Fruit fly (Drosophila melanogaster) whole organism, larva: ENCODE data around the gene CG46399.

Experiments used
- noc ChIP-seq: fragments of 200-800 bp; sonication (Bioruptor generic); optimal IDR thresholded peaks from 3 replicates; lab custom pipeline; 2019; ENCODE audit warnings: missing biosample characterization, mild to moderate bottlenecking, missing genetic modification characterization, moderate library complexity

Gene CG46399

DNA sequence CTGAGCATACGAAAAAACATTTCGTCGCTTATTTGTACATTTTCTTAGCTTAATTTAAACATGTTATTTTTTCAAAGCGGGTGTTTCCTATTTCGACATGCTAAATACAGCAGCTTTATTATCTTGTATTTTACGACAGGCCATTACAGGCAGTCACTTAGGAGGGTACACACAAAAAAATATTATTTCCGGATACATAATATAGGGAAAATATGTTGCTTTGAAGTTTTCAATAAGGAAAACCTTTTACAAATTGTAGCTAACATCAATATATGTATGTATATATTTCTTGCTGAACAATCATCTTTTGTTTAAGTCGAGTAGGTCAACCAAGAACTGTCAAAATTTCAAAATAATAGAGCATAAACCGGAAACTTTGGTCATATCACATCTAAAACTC lies at the start of gene CG46399:
TSS of gene CG46399 (plus strand) at position 301 of the 400 bp plus-strand sequence.
- TF ChIP-seq noc (tag; lab: Kevin White, UChicago), result no peak

DNA sequence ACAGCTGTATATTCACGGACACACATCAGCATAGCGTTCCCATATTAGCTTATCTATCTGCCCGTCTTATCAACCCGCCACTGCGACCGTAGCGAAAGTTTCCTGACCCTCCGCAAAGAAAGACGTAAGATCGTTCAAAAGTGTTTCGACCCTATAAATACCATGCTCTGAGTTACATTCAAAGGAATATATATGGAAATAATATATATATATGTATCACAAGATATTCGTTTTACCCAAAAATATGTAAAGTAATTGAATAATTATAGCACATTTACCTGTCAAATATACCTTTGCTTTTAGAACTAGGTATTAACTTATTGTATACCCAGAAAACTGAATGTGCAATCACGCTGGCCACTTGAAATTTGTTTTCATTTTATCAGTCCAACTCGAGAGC lies 48.6 kb upstream of the CG46399 start:
- peak; percentile 66 for TF ChIP-seq noc (tag; lab: Kevin White, UChicago)

DNA sequence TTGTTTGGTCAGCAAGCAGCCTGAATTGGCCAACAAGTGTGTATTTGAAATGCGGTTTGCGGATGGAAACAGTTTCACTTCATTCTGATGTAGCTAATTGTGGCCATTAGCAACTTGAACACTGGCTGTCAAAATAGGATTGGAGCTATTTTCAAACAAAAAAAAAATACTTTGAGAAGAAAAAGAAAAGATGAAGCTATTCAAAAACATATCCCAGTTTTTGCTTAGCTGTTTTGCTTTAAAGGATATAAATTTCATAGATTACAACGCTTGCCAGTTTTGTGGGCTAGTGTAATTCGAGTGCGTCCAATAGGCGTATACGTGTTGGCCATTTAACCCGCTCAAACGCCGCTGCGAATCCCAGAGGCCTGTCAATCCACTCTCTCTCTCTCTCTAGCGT lies 46.8 kb upstream of the CG46399 start:
- no peak for TF ChIP-seq noc (tag; lab: Kevin White, UChicago)

DNA sequence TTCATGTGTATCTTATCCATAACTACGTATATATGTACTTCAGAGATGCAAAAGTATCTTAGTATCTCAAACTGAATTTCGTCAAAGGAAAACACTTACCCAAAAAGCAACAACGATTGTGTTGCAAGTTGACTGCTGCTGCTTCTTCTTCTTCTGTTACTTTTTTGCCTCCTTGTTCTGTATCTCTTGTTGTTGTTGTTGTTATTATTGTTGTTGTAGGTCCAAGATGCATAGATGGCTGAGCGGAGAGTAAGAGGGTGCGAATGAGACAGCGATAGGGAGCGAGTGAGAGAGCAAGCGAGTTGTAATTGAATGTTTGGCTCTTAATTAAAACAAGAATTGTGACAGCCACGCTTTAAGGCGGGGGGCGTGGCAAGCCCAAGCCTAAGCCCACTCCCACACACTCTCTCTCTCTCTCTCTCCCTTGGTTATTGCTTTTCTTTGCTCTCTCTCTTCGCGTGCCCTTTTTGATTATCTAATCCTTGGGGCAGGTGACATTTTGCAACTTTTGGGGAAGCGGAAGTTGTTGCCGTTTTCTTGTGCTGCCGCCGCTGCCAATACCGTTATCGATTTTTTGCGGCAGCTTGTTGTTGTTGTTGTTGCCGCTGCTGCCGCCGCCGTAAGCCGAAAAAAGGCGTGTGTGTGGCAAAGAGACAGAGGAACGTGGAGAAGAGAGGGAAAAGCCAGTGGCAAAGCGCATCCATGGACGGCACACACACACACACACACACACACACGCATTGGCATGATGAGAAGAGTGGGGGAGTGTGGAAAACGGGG lies 34.2 kb upstream of the CG46399 start:
- TF ChIP-seq noc (tag; lab: Kevin White, UChicago), result no peak

DNA sequence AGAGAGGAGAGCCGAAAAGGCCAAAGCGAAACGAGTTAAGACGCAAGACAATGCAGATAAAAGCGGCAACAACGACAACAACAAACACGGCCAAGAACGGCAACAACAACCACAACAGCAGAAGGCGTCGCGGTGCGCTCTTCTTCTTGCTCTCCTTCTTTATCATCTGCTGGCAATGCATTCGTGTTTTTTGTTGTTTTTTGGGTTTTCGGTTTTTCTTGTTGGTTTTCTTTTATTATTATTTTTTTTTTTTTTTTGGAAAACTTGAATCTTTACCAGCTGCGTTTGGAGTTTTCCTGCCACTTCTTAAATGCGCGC lies 33.6 kb upstream of the CG46399 start:
- no peak for TF ChIP-seq noc (tag; lab: Kevin White, UChicago)

DNA sequence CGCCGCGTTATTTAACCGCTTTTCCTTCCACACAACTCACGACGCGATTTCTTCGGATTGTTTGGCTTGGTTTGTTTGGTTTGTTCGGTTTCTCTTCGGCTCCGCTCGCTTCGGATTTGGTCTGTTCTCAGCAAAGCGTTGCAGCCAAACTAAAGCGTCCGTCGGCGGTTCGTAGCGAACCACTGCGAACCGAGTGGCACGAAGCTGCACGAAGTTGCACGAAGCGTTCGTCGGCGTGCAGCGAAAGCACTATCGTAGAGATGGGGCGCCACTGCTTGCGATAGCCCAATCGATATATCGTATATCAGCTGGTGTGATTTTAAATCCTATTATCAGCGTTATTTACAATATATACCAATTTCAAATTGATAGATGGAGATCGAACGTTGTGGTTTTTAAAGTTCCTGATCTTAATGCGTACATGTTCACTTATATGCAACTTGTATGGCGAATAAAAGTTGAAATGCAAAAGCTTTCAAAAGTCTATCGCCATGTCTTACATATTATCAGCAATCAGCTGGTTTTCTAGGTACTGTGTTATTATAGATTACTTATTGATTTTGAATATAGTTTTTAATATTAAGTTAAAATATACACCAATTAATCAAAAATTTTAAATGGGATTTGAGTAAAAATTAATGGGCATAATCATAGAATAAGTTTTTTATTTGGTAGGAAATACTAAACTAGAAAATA lies 33.0 kb upstream of the CG46399 start, which contains the start of gene rut:
TSS of gene rut (minus strand) at position 152 of the 696 bp plus-strand sequence.
- TF ChIP-seq noc (tag; lab: Kevin White, UChicago), result no peak

DNA sequence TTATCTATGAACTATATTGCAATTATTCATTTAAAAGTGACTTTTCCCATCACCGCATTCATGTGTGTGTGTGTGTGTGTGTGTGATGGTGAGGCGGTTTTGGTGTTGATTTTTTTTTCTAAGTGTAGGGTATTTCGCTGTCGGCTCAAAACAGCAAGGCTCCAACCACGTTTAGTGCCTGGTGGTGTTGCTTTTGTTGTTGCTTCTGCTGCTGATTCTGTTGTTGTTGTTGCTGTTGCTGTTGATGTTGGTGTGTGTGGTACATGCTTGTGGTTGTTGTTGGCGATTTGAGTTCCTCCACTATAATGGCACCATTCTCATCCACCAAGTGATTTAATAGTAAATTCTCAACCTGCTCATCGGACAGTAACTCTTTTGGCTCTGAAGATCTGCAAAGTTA lies 31.4 kb upstream of the CG46399 start:
- TF ChIP-seq noc (tag; lab: Kevin White, UChicago), result no peak

DNA sequence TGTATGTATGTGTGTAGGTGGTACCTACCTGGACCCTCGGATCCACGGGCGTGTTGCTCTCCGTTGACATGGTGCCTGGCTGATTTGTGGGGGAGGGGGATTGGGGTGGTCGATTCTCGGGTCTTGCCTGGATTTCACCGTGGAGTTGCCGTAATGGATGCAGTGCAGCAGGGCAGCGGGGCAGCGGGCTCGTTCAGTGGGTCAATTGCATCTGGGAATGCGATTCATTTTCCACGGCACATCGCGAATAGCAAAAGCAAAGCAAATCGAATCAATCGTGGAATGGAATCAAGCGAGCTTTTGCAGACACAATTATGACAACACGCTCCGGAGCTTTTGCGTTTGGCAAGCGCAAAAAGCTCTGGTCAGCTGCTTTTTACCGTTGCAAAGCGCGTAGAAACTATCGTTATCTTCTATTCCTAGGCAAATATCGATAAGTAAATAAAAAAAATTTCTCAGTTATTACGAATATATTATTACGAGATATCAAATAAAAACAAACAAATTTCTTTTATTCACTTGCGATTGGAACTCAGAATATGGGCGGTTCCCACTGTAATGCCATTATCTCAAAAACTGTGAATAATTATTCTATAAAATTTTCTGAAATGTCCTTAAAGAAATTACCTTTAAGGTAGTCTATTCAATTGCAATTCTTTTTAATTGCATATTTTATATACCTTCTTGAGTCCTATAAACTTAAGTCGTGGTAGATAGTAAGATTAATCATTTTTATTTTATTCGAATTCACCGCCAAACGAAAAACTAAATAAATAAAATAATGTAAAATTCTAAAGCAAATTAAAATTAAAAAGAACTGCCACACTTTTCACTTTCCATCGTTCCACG lies 27.1 kb upstream of the CG46399 start, which contains the start of gene CG14408:
TSS of gene CG14408 (minus strand) at position 321 of the 849 bp plus-strand sequence.
- TF ChIP-seq noc (tag; lab: Kevin White, UChicago), result no peak

DNA sequence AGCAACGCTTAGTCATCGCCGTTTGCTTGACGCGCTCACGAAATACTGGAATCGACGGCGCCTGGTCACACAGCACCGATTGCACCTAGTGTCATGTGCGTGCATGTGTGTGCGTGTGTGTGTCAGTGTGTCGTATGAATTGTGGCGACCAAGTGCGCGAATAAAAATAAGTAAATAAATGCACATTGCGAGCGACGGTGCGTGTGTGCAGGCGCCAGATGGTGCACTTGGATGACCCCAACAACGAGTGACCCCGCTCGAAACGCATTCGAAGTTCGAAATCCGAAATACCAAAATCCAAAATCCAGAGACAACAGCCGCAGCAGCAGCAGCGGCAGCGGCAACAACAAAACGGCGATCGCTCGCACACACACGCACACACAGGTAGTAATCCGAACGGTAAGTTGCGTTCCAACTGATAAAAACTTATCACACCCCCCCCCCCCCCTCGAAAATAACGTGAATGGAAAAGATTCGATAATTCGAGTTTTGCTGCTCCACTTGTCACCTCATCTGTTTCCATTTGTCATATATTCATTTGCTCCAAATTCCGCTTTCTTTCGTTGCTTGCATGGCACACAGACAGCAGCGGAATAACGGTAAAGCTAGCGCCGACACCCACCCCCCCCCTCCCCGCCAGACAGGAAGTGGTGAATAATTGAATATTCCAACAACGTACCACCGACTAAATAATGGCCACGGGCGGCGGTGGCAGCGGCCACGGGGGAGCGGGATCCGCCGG lies 26.3 kb upstream of the CG46399 start, which contains the start of gene CG14411:
TSS of gene CG14411 (plus strand) at position 86 of the 742 bp plus-strand sequence.
- no peak for TF ChIP-seq noc (tag; lab: Kevin White, UChicago)

DNA sequence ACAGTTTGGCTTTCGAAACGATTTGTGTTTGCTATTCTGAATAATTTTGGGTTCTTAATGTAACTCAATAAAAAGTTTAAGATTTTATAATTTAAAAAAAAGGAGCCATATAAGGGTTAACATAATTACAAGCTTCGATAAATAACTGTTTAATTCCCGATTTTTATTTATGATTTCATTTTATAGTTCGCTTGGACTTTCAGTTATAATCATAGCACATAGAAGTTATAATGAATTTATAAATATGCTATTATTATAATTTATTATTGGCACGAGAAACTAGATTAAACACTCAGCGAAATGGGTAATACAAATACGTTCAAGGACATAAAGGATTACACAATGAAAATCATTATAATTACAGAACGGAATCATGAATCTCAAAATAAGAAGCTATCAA lies 22.6 kb upstream of the CG46399 start, which contains the start of gene CG14410:
TSS of gene CG14410 (plus strand) at position 301 of the 400 bp plus-strand sequence.
- TF ChIP-seq noc (tag; lab: Kevin White, UChicago), result no peak

DNA sequence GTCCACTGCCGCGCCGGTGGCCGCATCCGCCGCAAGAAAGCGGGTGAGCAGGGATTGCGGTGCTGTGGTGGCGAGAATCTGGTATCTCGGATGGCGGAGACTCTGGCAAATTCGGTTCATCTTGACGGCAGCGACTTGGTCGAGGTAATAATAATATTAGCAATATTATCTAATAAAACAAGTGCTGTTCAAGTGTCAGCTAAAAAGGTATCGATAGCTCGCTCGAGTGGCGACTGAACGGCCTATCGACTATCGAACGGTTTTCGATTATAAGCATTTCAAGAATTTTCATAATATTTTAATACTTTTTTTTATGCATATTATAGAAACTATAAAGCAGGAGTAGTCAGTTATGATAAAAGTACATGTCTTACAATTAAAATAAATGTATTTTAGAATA lies 21.1 kb upstream of the CG46399 start, which contains the start of gene Grx5:
TSS of gene Grx5 (minus strand) at position 216 of the 400 bp plus-strand sequence.
- TF ChIP-seq noc (tag; lab: Kevin White, UChicago), result no peak

DNA sequence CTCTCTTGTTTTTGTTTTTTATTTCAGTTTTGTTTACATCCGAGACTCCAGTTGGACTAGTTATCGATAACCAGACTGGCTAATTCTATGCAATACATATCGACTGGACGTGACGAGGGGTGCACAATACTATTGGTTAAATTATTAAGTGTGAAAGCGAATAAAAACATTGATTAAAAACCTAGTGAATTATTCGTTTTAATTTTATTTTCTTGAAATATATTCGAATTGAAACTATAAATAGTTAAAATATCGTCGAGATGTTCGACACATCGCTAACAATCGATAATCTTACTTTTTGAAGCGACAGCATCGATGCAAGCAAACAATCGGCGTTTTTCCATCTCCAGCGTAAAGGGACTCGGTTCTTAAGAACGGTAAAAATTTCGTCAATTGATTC lies 20.0 kb upstream of the CG46399 start, which contains the start of the genes CG32590 and Flo2:
TSS of gene CG32590 (minus strand) at position 60 of the 400 bp plus-strand sequence.
TSS of gene Flo2 (plus strand) at position 330 of the 400 bp plus-strand sequence.
- peak; percentile 75 for TF ChIP-seq noc (tag; lab: Kevin White, UChicago)

DNA sequence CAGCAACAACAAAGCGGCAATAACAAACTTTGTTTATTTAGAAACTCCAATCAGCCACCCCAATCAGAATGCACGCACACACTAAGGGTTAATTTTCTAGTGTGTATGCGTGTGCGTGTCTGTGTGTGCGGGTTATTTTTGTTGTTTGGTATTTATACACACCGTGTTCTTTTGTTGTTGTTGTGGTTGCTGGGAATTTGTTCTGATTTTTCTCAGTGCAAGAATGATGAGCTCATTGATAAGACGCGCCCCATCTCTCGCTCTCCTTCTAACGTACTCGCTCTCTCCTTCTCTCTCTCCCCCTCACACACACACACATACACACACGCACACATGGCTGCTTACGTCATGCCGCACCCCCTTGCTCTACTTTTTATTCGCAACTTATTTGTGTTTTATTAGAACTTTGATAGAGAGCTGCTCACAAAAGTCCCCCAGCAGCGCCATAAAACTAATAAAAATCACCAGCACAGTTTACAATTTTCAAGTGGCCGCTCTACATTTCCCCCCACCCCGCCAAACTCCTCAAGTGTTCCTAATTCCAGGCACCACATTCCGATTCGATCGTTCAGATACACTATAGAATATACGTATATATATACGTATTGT lies 19.2 kb upstream of the CG46399 start:
- no peak for TF ChIP-seq noc (tag; lab: Kevin White, UChicago)

DNA sequence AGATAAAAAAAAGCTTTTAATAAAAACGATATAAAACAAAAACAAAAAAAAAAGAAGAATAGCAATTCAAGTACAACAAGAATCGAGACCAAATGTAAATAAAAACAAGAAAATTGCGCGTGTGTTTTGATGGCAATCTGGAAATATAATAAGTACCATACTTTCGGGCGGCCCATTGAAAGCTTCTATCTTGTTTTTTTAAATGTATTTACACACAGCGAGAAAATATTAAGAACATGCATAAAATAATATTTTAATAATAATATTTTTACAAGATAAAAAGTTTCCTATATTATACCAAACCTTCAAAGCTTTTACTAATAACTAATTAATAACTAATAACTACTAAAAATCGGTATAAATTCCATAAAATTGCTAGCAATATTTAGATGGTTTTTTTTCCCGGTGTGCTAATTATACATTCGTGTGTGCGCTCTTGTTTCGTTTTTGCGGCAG lies 18.6 kb upstream of the CG46399 start:
- TF ChIP-seq noc (tag; lab: Kevin White, UChicago), result no peak
